Fruit fly (Drosophila melanogaster): ENCODE data around the gene oc.
A peak's percentile ranks its signal among the peaks of the same experiment; 100 is the strongest.

oc gene

dm6 chrX:8669434-8669833 lies 19.0 kb upstream of the oc start (continued):
- TF ChIP-seq CG1603 (tag; optimal IDR thresholded peaks at IDR 0.05) (peak; percentile 31), bigmax (GFP tag; optimal IDR thresholded peaks at IDR 0.05) (no peak), emc (GFP tag; optimal IDR thresholded peaks at IDR 0.05) (no peak), HLH3B (GFP tag; IDR thresholded peaks at IDR 0.05) (no peak), dpn (GFP tag; optimal IDR thresholded peaks at IDR 0.05) (no peak), pfk (GFP tag; optimal IDR thresholded peaks at IDR 0.05) (no peak), CHES-1-like (GFP tag; optimal IDR thresholded peaks at IDR 0.05) (no peak), H15 (GFP tag; IDR thresholded peaks at IDR 0.05) (no peak), CG14441 (GFP tag; IDR thresholded peaks at IDR 0.05) (no peak), row (GFP tag; IDR thresholded peaks at IDR 0.05) (peak; percentile 32; the same call in 2 of the 3 replicates), oc (tag; optimal IDR thresholded peaks at IDR 0.05) (peak; percentile 16), ham (GFP tag; IDR thresholded peaks at IDR 0.05) (no peak), NFAT (GFP tag; IDR thresholded peaks at IDR 0.05) (no peak), Sox100B (GFP tag; optimal IDR thresholded peaks at IDR 0.05) (no peak), sens-2 (GFP tag; IDR thresholded peaks at IDR 0.05) (peak; percentile 14; the same call in 1 of the 2 replicates), CG12659 (GFP tag; optimal IDR thresholded peaks at IDR 0.05) (no peak), kah (GFP tag; optimal IDR thresholded peaks at IDR 0.05) (no peak), CG17385 (GFP tag; optimal IDR thresholded peaks at IDR 0.05) (no peak), CG18476 (GFP tag; optimal IDR thresholded peaks at IDR 0.05) (no peak), mirr (GFP tag; optimal IDR thresholded peaks at IDR 0.05) (no peak), CG3995 (GFP tag; optimal IDR thresholded peaks at IDR 0.05) (no peak), ken (GFP tag; IDR thresholded peaks at IDR 0.05) (0 out of 3 replicates have a peak, but pooled peaks have one; percentile 46), al (GFP tag; IDR thresholded peaks at IDR 0.05) (no peak), Optix (GFP tag; IDR thresholded peaks at IDR 0.05) (peak; percentile 22; the same call in 1 of the 3 replicates), insv (GFP tag; optimal IDR thresholded peaks at IDR 0.05) (no peak), CG2116 (GFP tag; optimal IDR thresholded peaks at IDR 0.05) (no peak), ems (GFP tag; optimal IDR thresholded peaks at IDR 0.05) (no peak), dmrt11E (tag; optimal IDR thresholded peaks at IDR 0.05) (peak; percentile 56), CG17568 (GFP tag; optimal IDR thresholded peaks at IDR 0.05) (no peak), E2f1 (GFP tag; IDR thresholded peaks at IDR 0.05) (no peak), Lhr (GFP tag; optimal IDR thresholded peaks at IDR 0.05) (no peak), Xrp1 (GFP tag; IDR thresholded peaks at IDR 0.05) (peak; percentile 49), Ssrp (tag; optimal IDR thresholded peaks at IDR 0.05) (peak; percentile 6), vvl (GFP tag; IDR thresholded peaks at IDR 0.05) (no peak), gcm (GFP tag; optimal IDR thresholded peaks at IDR 0.05) (no peak), ewg (GFP tag; optimal IDR thresholded peaks at IDR 0.05) (no peak), CG3726 (GFP tag; IDR thresholded peaks at IDR 0.05) (no peak), trh (GFP tag; optimal IDR thresholded peaks at IDR 0.05) (no peak), twi (tag; optimal IDR thresholded peaks at IDR 0.05) (no peak), CG12391 (tag; optimal IDR thresholded peaks at IDR 0.05) (peak; percentile 5), mam (GFP tag; optimal IDR thresholded peaks at IDR 0.05) (no peak), amos (GFP tag; IDR thresholded peaks at IDR 0.05; ENCODE audit: partially characterized antibody) (no peak), CG12942 (GFP tag; optimal IDR thresholded peaks at IDR 0.05) (no peak), bab2 (GFP tag; optimal IDR thresholded peaks at IDR 0.05) (no peak), br (optimal IDR thresholded peaks at IDR 0.05) (no peak), Hr51 (GFP tag; optimal IDR thresholded peaks at IDR 0.05) (no peak), ash1 (GFP tag; optimal IDR thresholded peaks at IDR 0.05) (no peak), Dad (GFP tag; optimal IDR thresholded peaks at IDR 0.05) (no peak), tna (GFP tag; IDR thresholded peaks at IDR 0.05; ENCODE audit: partially characterized antibody) (no peak), CG13894 (tag; optimal IDR thresholded peaks at IDR 0.05) (no peak), sr (GFP tag; IDR thresholded peaks at IDR 0.05) (no peak)
